Worm (Caenorhabditis elegans) whole organism, L4/young adult: ENCODE results near the gene oac-23.

Source experiments
- W03F9.2 ChIP-seq: fragments of 150-350 bp; optimal IDR thresholded peaks from 2 replicates; lab custom pipeline; 2014; ENCODE audit warnings: missing biosample characterization, missing genetic modification characterization
- dao-5 ChIP-seq: sonication (generic microtip); optimal IDR thresholded peaks from 2 replicates; lab custom pipeline; 2016; ENCODE audit warnings: missing genotype, missing genetic modification characterization, moderate library complexity, missing compliant biosample characterization

ce11 chrIV:3832040-3832439 is 49.2 kb upstream of the oac-23 start:
- no peak for TF ChIP-seq W03F9.2 (tag; lab: Kevin White, UChicago)
- no peak for TF ChIP-seq dao-5
